Fruit fly (Drosophila melanogaster): ENCODE data around the gene Hacd1.

- TF ChIP-seq h (GFP tag; optimal IDR thresholded peaks at IDR 0.05) (peak; percentile 89), Hr83 (GFP tag; optimal IDR thresholded peaks at IDR 0.05; ENCODE audit: poor library complexity, severe bottlenecking) (no peak), pan (optimal IDR thresholded peaks at IDR 0.05) (no peak)
Measured at dm6 chr2L:12030552-12031131, 28.6 kb upstream of the Hacd1 start.
